Worm (Caenorhabditis elegans): ENCODE results near the gene Y50E8A.2.

DNA sequence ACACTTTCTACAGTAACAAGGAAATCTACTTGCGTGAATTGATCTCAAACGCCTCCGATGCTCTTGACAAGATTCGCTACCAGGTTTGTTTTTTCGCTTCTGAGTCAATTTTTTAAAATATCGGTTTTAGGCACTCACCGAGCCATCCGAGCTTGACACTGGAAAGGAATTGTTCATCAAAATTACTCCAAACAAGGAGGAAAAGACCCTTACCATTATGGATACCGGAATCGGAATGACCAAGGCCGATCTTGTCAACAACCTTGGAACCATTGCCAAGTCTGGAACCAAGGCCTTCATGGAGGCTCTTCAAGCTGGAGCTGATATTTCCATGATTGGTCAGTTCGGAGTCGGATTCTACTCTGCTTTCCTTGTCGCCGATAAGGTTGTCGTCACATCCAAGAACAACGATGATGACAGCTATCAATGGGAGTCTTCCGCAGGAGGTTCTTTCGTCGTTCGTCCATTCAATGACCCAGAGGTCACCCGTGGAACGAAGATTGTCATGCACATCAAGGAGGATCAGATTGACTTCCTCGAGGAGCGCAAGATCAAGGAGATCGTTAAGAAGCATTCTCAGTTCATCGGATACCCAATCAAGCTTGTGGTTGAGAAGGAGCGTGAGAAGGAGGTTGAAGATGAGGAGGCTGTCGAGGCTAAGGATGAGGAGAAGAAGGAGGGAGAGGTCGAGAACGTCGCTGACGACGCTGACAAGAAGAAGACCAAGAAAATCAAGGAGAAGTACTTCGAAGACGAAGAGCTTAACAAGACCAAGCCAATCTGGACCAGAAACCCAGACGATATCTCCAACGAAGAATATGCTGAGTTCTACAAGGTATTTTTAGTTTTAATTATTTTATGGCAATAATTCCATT is 42.2 kb downstream of the Y50E8A.2 start:
- TF ChIP-seq unc-62 (GFP tag; optimal IDR thresholded peaks at IDR 0.05) (no peak), nfya-1 (tag; optimal IDR thresholded peaks at IDR 0.05; ENCODE audit: insufficient read depth) (no peak), ZK546.5 (tag; optimal IDR thresholded peaks at IDR 0.05) (no peak), egl-5 (tag; optimal IDR thresholded peaks at IDR 0.05) (no peak), zag-1 (tag; optimal IDR thresholded peaks at IDR 0.05) (no peak), ztf-4 (tag; optimal IDR thresholded peaks at IDR 0.05) (no peak)
